Fruit fly (Drosophila melanogaster): ENCODE data around the gene lush.
A peak's percentile ranks its signal among the peaks of the same experiment; 100 is the strongest.

The lush gene

DNA sequence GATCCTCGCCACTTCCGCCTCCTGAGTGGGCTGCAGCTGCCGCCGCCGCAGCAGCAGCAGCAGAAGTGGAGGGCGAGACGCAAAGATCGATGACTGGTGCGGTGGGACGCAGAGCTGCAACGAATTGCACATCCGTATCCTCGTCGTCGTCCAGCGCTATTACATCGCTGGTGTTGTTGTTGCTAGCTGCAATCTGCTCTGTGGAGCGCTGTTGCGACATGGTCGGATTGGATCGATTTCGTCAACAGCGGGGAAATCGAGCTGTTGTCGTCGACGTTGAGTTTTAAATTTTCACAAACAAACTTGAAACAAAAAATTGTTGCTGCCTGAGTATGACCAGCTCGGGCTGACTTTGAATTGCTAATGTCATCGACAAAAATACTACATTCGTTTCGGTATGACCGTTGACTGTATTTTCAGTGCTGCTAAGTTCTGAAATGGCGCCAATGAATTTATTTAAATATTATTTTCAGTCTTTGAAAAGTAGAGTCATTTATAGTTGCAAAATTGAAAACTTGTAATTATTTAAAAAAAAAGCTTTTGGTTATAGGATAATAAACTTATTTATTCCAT is 36.6 kb upstream of the lush start, which contains the start of gene Rnf146 (continued):
- TF ChIP-seq bowl (GFP tag; IDR thresholded peaks at IDR 0.05) (no peak), CG7987 (GFP tag; optimal IDR thresholded peaks at IDR 0.05) (no peak), NfI (GFP tag; optimal IDR thresholded peaks at IDR 0.05) (no peak), tx (GFP tag; optimal IDR thresholded peaks at IDR 0.05) (no peak), CG4617 (GFP tag; optimal IDR thresholded peaks at IDR 0.05; ENCODE audit: borderline replicate concordance) (peak; percentile 82), CG10274 (GFP tag; optimal IDR thresholded peaks at IDR 0.05) (no peak), zen2 (GFP tag; IDR thresholded peaks at IDR 0.05; ENCODE audit: partially characterized antibody) (no peak), Xbp1 (GFP tag; optimal IDR thresholded peaks at IDR 0.05) (no peak), Ssrp (tag; optimal IDR thresholded peaks at IDR 0.05) (no peak), phol (tag; optimal IDR thresholded peaks at IDR 0.05) (peak; percentile 10), dysf (GFP tag; IDR thresholded peaks at IDR 0.05) (no peak), cas (GFP tag; IDR thresholded peaks at IDR 0.05) (no peak), gfzf (GFP tag; optimal IDR thresholded peaks at IDR 0.05) (peak; percentile 86), CG11560 (tag; IDR thresholded peaks at IDR 0.05) (no peak), stc (GFP tag; IDR thresholded peaks at IDR 0.05) (no peak), Dref (GFP tag; IDR thresholded peaks at IDR 0.05) (no peak), CG13287 (GFP tag; IDR thresholded peaks at IDR 0.05; ENCODE audit: partially characterized antibody) (peak; percentile 41; the same call in 1 of the 2 replicates), CkIIα-i1 (GFP tag; IDR thresholded peaks at IDR 0.05) (no peak), CoRest (tag; optimal IDR thresholded peaks at IDR 0.05) (peak; percentile 18), amos (GFP tag; IDR thresholded peaks at IDR 0.05; ENCODE audit: partially characterized antibody) (no peak), nerfin-1 (tag; optimal IDR thresholded peaks at IDR 0.05) (no peak), CG33557 (GFP tag; optimal IDR thresholded peaks at IDR 0.05) (no peak), CG12236 (GFP tag; optimal IDR thresholded peaks at IDR 0.05) (no peak), kni (GFP tag; optimal IDR thresholded peaks at IDR 0.05) (no peak), Deaf1 (tag; optimal IDR thresholded peaks at IDR 0.05) (no peak), dati (GFP tag; IDR thresholded peaks at IDR 0.05) (no peak), nerfin-2 (GFP tag; IDR thresholded peaks at IDR 0.05; ENCODE audit: partially characterized antibody) (no peak), Camta (GFP tag; optimal IDR thresholded peaks at IDR 0.05) (no peak), CG6654 (GFP tag; optimal IDR thresholded peaks at IDR 0.05) (no peak), schlank (tag; optimal IDR thresholded peaks at IDR 0.05) (no peak), grn (GFP tag; optimal IDR thresholded peaks at IDR 0.05) (no peak), org-1 (GFP tag; optimal IDR thresholded peaks at IDR 0.05) (no peak), CG13624 (GFP tag; optimal IDR thresholded peaks at IDR 0.05) (no peak), CG11723 (GFP tag; optimal IDR thresholded peaks at IDR 0.05) (no peak), HLHmδ (GFP tag; optimal IDR thresholded peaks at IDR 0.05) (no peak), E2f1 (GFP tag; IDR thresholded peaks at IDR 0.05) (no peak), eve (GFP tag; optimal IDR thresholded peaks at IDR 0.05) (no peak), CG16815 (GFP tag; optimal IDR thresholded peaks at IDR 0.05) (no peak), Scr (GFP tag; IDR thresholded peaks at IDR 0.05; ENCODE audit: partially characterized antibody) (no peak), Dek (tag; optimal IDR thresholded peaks at IDR 0.05) (no peak), CG17912 (GFP tag; optimal IDR thresholded peaks at IDR 0.05) (no peak), CG10209 (GFP tag; optimal IDR thresholded peaks at IDR 0.05) (no peak), sens (GFP tag) (no peak), vvl (GFP tag; IDR thresholded peaks at IDR 0.05) (peak; percentile 61; the same call in 1 of the 2 replicates), pho (GFP tag; optimal IDR thresholded peaks at IDR 0.05) (no peak), scrt (GFP tag; optimal IDR thresholded peaks at IDR 0.05) (peak; percentile 59), Max (GFP tag; optimal IDR thresholded peaks at IDR 0.05) (peak; percentile 7), ato (GFP tag; IDR thresholded peaks at IDR 0.05; ENCODE audit: partially characterized antibody) (no peak), CG17186 (GFP tag; optimal IDR thresholded peaks at IDR 0.05) (no peak), MBD-R2 (GFP tag; IDR thresholded peaks at IDR 0.05) (peak; percentile 74)
